Worm (Caenorhabditis elegans) whole organism, young adult: ENCODE measurements around the gene rab-14.

Experiments used
- F23B12.7 ChIP-seq: sonication (generic microtip); optimal IDR thresholded peaks from 2 replicates; lab custom pipeline; 2017; ENCODE audit warnings: missing genetic modification characterization, mild to moderate bottlenecking, missing compliant biosample characterization, antibody characterized with exemption, moderate library complexity; ENCODE audit not compliant: insufficient read depth
- F37B4.10 ChIP-seq: fragments of 200-800 bp; sonication (Bioruptor generic); IDR thresholded peaks from 2 replicates; pipeline ENCODE4 v1.3.6; 2022; ENCODE audit warnings: missing genetic modification characterization, missing compliant biosample characterization
- F55B11.4 ChIP-seq: sonication (generic microtip); optimal IDR thresholded peaks from 2 replicates; lab custom pipeline; 2016; ENCODE audit warnings: missing compliant biosample characterization, missing genetic modification characterization, borderline replicate concordance; ENCODE audit not compliant: insufficient read depth
- K12H6.12 ChIP-seq: fragments of 200-800 bp; sonication (Bioruptor generic); optimal IDR thresholded peaks from 2 replicates; lab custom pipeline; 2018; ENCODE audit warnings: mild to moderate bottlenecking, missing genetic modification characterization, missing compliant biosample characterization
- Y53G8AR.9 ChIP-seq: fragments of 200-800 bp; sonication (Bioruptor generic); conservative IDR thresholded peaks from 2 replicates; pipeline ENCODE4 v1.3.6; 2022; ENCODE audit warnings: missing genetic modification reagents, missing genetic modification characterization, missing compliant biosample characterization
- Y79H2A.3 ChIP-seq: fragments of 200-800 bp; sonication (Bioruptor generic); conservative IDR thresholded peaks from 2 replicates; pipeline ENCODE4 v1.3.6; 2022; ENCODE audit warnings: missing genetic modification reagents, missing genetic modification characterization, missing compliant biosample characterization
- ZK185.1 ChIP-seq: sonication (generic microtip); optimal IDR thresholded peaks from 2 replicates; lab custom pipeline; 2016; ENCODE audit warnings: mild to moderate bottlenecking, missing genetic modification characterization, missing compliant biosample characterization; ENCODE audit not compliant: poor library complexity, severe bottlenecking
- akir-1 ChIP-seq: fragments of 200-800 bp; sonication (Bioruptor generic); optimal IDR thresholded peaks from 2 replicates; lab custom pipeline; 2018; ENCODE audit warnings: mild to moderate bottlenecking, missing genetic modification characterization, moderate library complexity, missing compliant biosample characterization
- aptf-2 ChIP-seq: fragments of 200-800 bp; sonication (Bioruptor generic); conservative IDR thresholded peaks from 2 replicates; pipeline ENCODE4 v1.3.6; 2022; ENCODE audit warnings: missing genetic modification reagents, missing genetic modification characterization, missing compliant biosample characterization
- aptf-3 ChIP-seq: fragments of 200-800 bp; sonication (Bioruptor generic); IDR thresholded peaks from 2 replicates; pipeline ENCODE4 v1.3.6; 2022; ENCODE audit warnings: missing genetic modification characterization, missing compliant biosample characterization
- atf-7 ChIP-seq: sonication (generic microtip); optimal IDR thresholded peaks from 2 replicates; lab custom pipeline; 2017; ENCODE audit warnings: mild to moderate bottlenecking, missing genetic modification characterization, missing compliant biosample characterization
- athp-1 ChIP-seq: sonication (generic microtip); optimal IDR thresholded peaks from 2 replicates; lab custom pipeline; 2017; ENCODE audit warnings: mild to moderate bottlenecking, missing genetic modification characterization, missing compliant biosample characterization
- attf-3 ChIP-seq: fragments of 200-800 bp; sonication (Bioruptor generic); conservative IDR thresholded peaks from 2 replicates; pipeline ENCODE4 v1.3.6; 2022; ENCODE audit warnings: missing genetic modification reagents, missing genetic modification characterization, missing compliant biosample characterization
- attf-5 ChIP-seq: fragments of 200-800 bp; sonication (Bioruptor generic); optimal IDR thresholded peaks from 2 replicates; lab custom pipeline; 2018; ENCODE audit warnings: mild to moderate bottlenecking, missing genetic modification characterization, missing compliant biosample characterization
- bed-2 ChIP-seq: fragments of 200-800 bp; sonication (Bioruptor generic); IDR thresholded peaks from 2 replicates; pipeline ENCODE4 v1.3.6; 2022; ENCODE audit warnings: missing genetic modification reagents, missing genetic modification characterization, missing compliant biosample characterization
- cebp-1 ChIP-seq, 2 experiments: fragments of 200-800 bp in 1 of 2; sonication (Bioruptor generic) in 1 of 2; sonication (generic microtip) in 1 of 2; IDR thresholded peaks in 1 of 2; optimal IDR thresholded peaks in 1 of 2; 2 replicates each; pipeline versions ENCODE4 v1.3.6 to Lab custom; 2017 to 2022; ENCODE audit warnings: missing compliant biosample characterization in 2 of 2, missing genetic modification characterization in 2 of 2, mild to moderate bottlenecking in 1 of 2, missing genetic modification reagents in 1 of 2, moderate library complexity in 1 of 2
- ceh-40 ChIP-seq: fragments of 200-800 bp; sonication (Bioruptor generic); IDR thresholded peaks from 2 replicates; pipeline ENCODE4 v1.3.6; 2022; ENCODE audit warnings: missing genetic modification characterization, missing compliant biosample characterization
- dox-1 ChIP-seq: fragments of 200-800 bp; sonication (Bioruptor generic); IDR thresholded peaks from 2 replicates; pipeline ENCODE4 v1.3.6; 2022; ENCODE audit warnings: missing genetic modification reagents, missing genetic modification characterization, missing compliant biosample characterization
- dpff-1 ChIP-seq: sonication (generic microtip); optimal IDR thresholded peaks from 2 replicates; lab custom pipeline; 2017; ENCODE audit warnings: mild to moderate bottlenecking, missing genetic modification characterization, missing compliant biosample characterization
- egl-44 ChIP-seq: fragments of 200-800 bp; sonication (Bioruptor generic); IDR thresholded peaks from 2 replicates; pipeline ENCODE4 v1.3.6; 2022; ENCODE audit warnings: missing genetic modification reagents, missing genetic modification characterization, missing compliant biosample characterization
- fkh-3 ChIP-seq: sonication (generic microtip); optimal IDR thresholded peaks from 2 replicates; lab custom pipeline; 2016; ENCODE audit warnings: mild to moderate bottlenecking, missing genetic modification characterization, missing compliant biosample characterization
- hlh-26 ChIP-seq: fragments of 200-800 bp; sonication (Bioruptor generic); conservative IDR thresholded peaks from 2 replicates; pipeline ENCODE4 v1.3.6; 2022; ENCODE audit warnings: missing genetic modification reagents, missing genetic modification characterization, missing compliant biosample characterization
- let-607 ChIP-seq, 2 experiments: fragments of 200-800 bp in 1 of 2; sonication (Bioruptor generic) in 1 of 2; sonication (generic microtip) in 1 of 2; optimal IDR thresholded peaks; 2 replicates each; lab custom pipeline; 2016 to 2018; ENCODE audit warnings: mild to moderate bottlenecking in 2 of 2, missing compliant biosample characterization in 2 of 2, missing genetic modification characterization in 2 of 2, moderate library complexity in 2 of 2, missing genotype in 1 of 2
- lin-26 ChIP-seq: fragments of 200-800 bp; sonication (Bioruptor generic); IDR thresholded peaks from 2 replicates; pipeline ENCODE4 v1.3.6; 2022; ENCODE audit warnings: missing genetic modification reagents, missing genetic modification characterization, missing compliant biosample characterization
- lin-54 ChIP-seq: fragments of 200-800 bp; sonication (Bioruptor generic); optimal IDR thresholded peaks from 2 replicates; lab custom pipeline; 2018; ENCODE audit warnings: mild to moderate bottlenecking, missing genetic modification characterization, missing compliant biosample characterization
- madf-3 ChIP-seq: fragments of 200-800 bp; sonication (Bioruptor generic); IDR thresholded peaks from 2 replicates; pipeline ENCODE4 v1.3.6; 2022; ENCODE audit warnings: missing genetic modification reagents, missing genetic modification characterization, missing compliant biosample characterization
- mcd-1 ChIP-seq: fragments of 200-800 bp; sonication (Bioruptor generic); IDR thresholded peaks from 2 replicates; pipeline ENCODE4 v1.3.6; 2022; ENCODE audit warnings: missing genetic modification reagents, missing genetic modification characterization, missing compliant biosample characterization
- mxl-1 ChIP-seq: sonication (generic microtip); optimal IDR thresholded peaks from 2 replicates; lab custom pipeline; 2016; ENCODE audit warnings: missing genetic modification characterization, missing compliant biosample characterization
- nfya-1 ChIP-seq: sonication (generic microtip); optimal IDR thresholded peaks from 2 replicates; lab custom pipeline; 2017; ENCODE audit warnings: antibody characterized with exemption, missing compliant biosample characterization, missing genetic modification characterization, borderline replicate concordance; ENCODE audit not compliant: insufficient read depth
- nhr-27 ChIP-seq: fragments of 200-800 bp; sonication (Bioruptor generic); optimal IDR thresholded peaks from 2 replicates; lab custom pipeline; 2018; ENCODE audit warnings: mild to moderate bottlenecking, missing genetic modification characterization, moderate library complexity, missing compliant biosample characterization
- nhr-80 ChIP-seq: sonication (generic microtip); optimal IDR thresholded peaks from 2 replicates; lab custom pipeline; 2016; ENCODE audit warnings: missing genetic modification characterization, missing compliant biosample characterization
- pbrm-1 ChIP-seq: fragments of 200-800 bp; sonication (Bioruptor generic); IDR thresholded peaks from 2 replicates; pipeline ENCODE4 v1.3.6; 2022; ENCODE audit warnings: missing genetic modification reagents, missing genetic modification characterization, missing compliant biosample characterization
- rec-8 ChIP-seq, 2 experiments: sonication (generic microtip); optimal IDR thresholded peaks; 2 replicates each; lab custom pipeline; 2016; ENCODE audit warnings: mild to moderate bottlenecking in 2 of 2, missing genetic modification characterization in 2 of 2, missing genetic modification reagents in 2 of 2, missing genotype in 2 of 2, missing biosample characterization in 1 of 2, missing compliant biosample characterization in 1 of 2, moderate library complexity in 1 of 2
- sea-2 ChIP-seq: fragments of 200-800 bp; sonication (Bioruptor generic); IDR thresholded peaks from 2 replicates; pipeline ENCODE4 v1.3.6; 2022; ENCODE audit warnings: missing genetic modification characterization, missing compliant biosample characterization
- snpc-1.1 ChIP-seq: sonication (generic microtip); optimal IDR thresholded peaks from 2 replicates; lab custom pipeline; 2017; ENCODE audit warnings: missing genetic modification characterization, mild to moderate bottlenecking, missing compliant biosample characterization, antibody characterized with exemption, moderate library complexity, missing genotype, missing genetic modification reagents; ENCODE audit not compliant: insufficient read depth
- snpc-3.4 ChIP-seq: sonication (generic microtip); optimal IDR thresholded peaks from 2 replicates; lab custom pipeline; 2017; ENCODE audit warnings: missing genetic modification characterization, mild to moderate bottlenecking, missing compliant biosample characterization, antibody characterized with exemption, moderate library complexity, missing genotype, missing genetic modification reagents
- snpc-4 ChIP-seq, 5 experiments: fragments of 150-350 bp in 1 of 5; sonication (generic microtip) in 4 of 5; optimal IDR thresholded peaks; 2 replicates each; lab custom pipeline; 2014 to 2018; ENCODE audit warnings: missing genetic modification characterization in 5 of 5, missing biosample characterization in 3 of 5, antibody characterized with exemption in 2 of 5, mild to moderate bottlenecking in 2 of 5, missing compliant biosample characterization in 2 of 5, missing genotype in 2 of 5, moderate library complexity in 2 of 5, missing genetic modification reagents in 1 of 5
- somi-1 ChIP-seq: fragments of 200-800 bp; sonication (Bioruptor generic); optimal IDR thresholded peaks from 2 replicates; lab custom pipeline; 2018; ENCODE audit warnings: mild to moderate bottlenecking, missing genetic modification characterization, missing compliant biosample characterization
- tbx-9 ChIP-seq: sonication (generic microtip); optimal IDR thresholded peaks from 2 replicates; lab custom pipeline; 2016; ENCODE audit warnings: borderline replicate concordance, missing genetic modification characterization, inconsistent platforms, missing compliant biosample characterization
- tlf-1 ChIP-seq: fragments of 200-800 bp; sonication (Bioruptor generic); optimal IDR thresholded peaks from 2 replicates; lab custom pipeline; 2018; ENCODE audit warnings: mild to moderate bottlenecking, missing genetic modification characterization, missing compliant biosample characterization
- unc-62 ChIP-seq: fragments of 150-350 bp; optimal IDR thresholded peaks from 2 replicates; lab custom pipeline; 2014; ENCODE audit warnings: missing biosample characterization, missing genetic modification reagents, missing genetic modification characterization
- ztf-22 ChIP-seq: fragments of 200-800 bp; sonication (Bioruptor generic); optimal IDR thresholded peaks from 2 replicates; lab custom pipeline; 2018; ENCODE audit warnings: mild to moderate bottlenecking, missing genetic modification characterization, moderate library complexity, missing compliant biosample characterization
- ztf-26 ChIP-seq: sonication (generic microtip); optimal IDR thresholded peaks from 2 replicates; lab custom pipeline; 2017; ENCODE audit warnings: missing genetic modification characterization, missing compliant biosample characterization
- ztf-28 ChIP-seq: fragments of 200-800 bp; sonication (Bioruptor generic); IDR thresholded peaks from 2 replicates; pipeline ENCODE4 v1.3.6; 2022; ENCODE audit warnings: missing genetic modification reagents, missing genetic modification characterization, missing compliant biosample characterization
- ztf-6 ChIP-seq: fragments of 200-800 bp; sonication (Bioruptor generic); IDR thresholded peaks from 2 replicates; pipeline ENCODE4 v1.3.6; 2022; ENCODE audit warnings: missing genetic modification reagents, missing genetic modification characterization, missing compliant biosample characterization

The rab-14 gene

DNA sequence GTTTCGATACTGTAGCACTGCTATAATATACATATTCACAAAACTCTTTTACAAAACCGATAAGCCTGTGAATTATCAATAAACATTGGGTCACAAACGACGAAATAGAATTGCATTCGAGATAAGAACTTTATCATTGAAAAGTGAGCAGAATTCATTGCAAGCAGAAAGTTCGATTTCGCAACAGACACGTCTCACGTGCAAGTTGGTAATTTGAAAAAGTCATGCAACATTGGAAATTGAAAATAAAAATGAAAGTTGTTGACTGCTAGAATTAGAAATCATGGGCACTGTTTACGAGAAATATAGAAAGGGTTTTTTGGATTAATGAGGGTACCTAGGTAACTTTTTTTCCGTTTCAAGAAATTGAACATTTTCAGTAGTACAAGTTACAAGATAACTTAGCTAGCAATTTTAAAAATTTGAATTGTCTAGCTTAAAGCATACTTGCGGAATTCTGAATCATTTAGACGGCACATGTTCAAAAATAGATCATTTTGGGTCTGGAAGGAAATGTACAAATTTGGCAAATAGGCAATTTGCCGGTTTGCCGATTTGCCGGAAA is 4.2 kb upstream of the rab-14 start (continued):
- TF ChIP-seq madf-3 (GFP tag; lab: Robert Waterston, UW), result 0 out of 2 replicates have a peak, but pooled peaks have one; percentile 64
- TF ChIP-seq snpc-4 (GFP tag; optimal IDR thresholded peaks at IDR 0.05; lab: Kevin White, UChicago), result no peak
- peak in 3 of 4 experiments; percentile 35 to 66 (median 41) for TF ChIP-seq snpc-4 (tag; optimal IDR thresholded peaks at IDR 0.05; lab: Kevin White, UChicago)
- TF ChIP-seq F37B4.10 (GFP tag; lab: Robert Waterston, UW), result no peak
- no peak for TF ChIP-seq fkh-3 (tag; lab: Kevin White, UChicago)
- TF ChIP-seq ceh-40 (GFP tag; lab: Robert Waterston, UW), result no peak
- no peak for TF ChIP-seq aptf-3 (GFP tag; lab: Robert Waterston, UW)
- TF ChIP-seq F23B12.7 (tag; lab: Kevin White, UChicago), result peak; percentile 20
- TF ChIP-seq unc-62 (GFP tag; lab: Kevin White, UChicago), result peak; percentile 49
- peak; percentile 15 for TF ChIP-seq ztf-26
- TF ChIP-seq nhr-27, result no peak
- peak; percentile 15 for TF ChIP-seq lin-54 (GFP tag; lab: Kevin White, UChicago)
- TF ChIP-seq cebp-1 (GFP tag; IDR thresholded peaks at IDR 0.05; lab: Robert Waterston, UW), result peak; percentile 99
- peak; percentile 99 for TF ChIP-seq cebp-1 (tag; optimal IDR thresholded peaks at IDR 0.05; lab: Kevin White, UChicago)
- peak; percentile 53 for TF ChIP-seq dox-1
- TF ChIP-seq Y79H2A.3 (GFP tag; lab: Robert Waterston, UW), result no peak
- no peak for TF ChIP-seq bed-2 (GFP tag; lab: Robert Waterston, UW)
- TF ChIP-seq akir-1, result no peak
- 0 out of 2 replicates have a peak, but pooled peaks have one; percentile 66 for TF ChIP-seq Y53G8AR.9 (GFP tag; lab: Robert Waterston, UW)
- no peak for TF ChIP-seq lin-26
- TF ChIP-seq hlh-26, result no peak
- TF ChIP-seq ztf-6 (GFP tag; lab: Robert Waterston, UW), result no peak
- TF ChIP-seq snpc-1.1 (tag; lab: Kevin White, UChicago), result no peak
- no peak for TF ChIP-seq tbx-9
- peak; percentile 59 for TF ChIP-seq attf-5 (GFP tag; lab: Kevin White, UChicago)
- TF ChIP-seq ZK185.1 (tag; lab: Kevin White, UChicago), result peak; percentile 7
- TF ChIP-seq nfya-1 (tag; lab: Kevin White, UChicago), result no peak
- no peak for TF ChIP-seq attf-3 (GFP tag; lab: Robert Waterston, UW)
- no peak for TF ChIP-seq ztf-28
- TF ChIP-seq F55B11.4 (tag; lab: Kevin White, UChicago), result no peak
- TF ChIP-seq pbrm-1 (GFP tag; lab: Robert Waterston, UW), result 0 out of 2 replicates have a peak, but pooled peaks have one; percentile 41
- TF ChIP-seq athp-1 (tag; lab: Kevin White, UChicago), result no peak
- TF ChIP-seq mcd-1 (GFP tag; lab: Robert Waterston, UW), result no peak
- TF ChIP-seq tlf-1 (GFP tag; lab: Kevin White, UChicago), result peak; percentile 46
- no peak for TF ChIP-seq rec-8 (tag; optimal IDR thresholded peaks at IDR 0.05; lab: Kevin White, UChicago)
- TF ChIP-seq sea-2 (GFP tag; lab: Robert Waterston, UW), result no peak
- no peak for TF ChIP-seq dpff-1 (tag; lab: Kevin White, UChicago)
- no peak for TF ChIP-seq mxl-1 (tag; lab: Kevin White, UChicago)
- no peak for TF ChIP-seq somi-1 (GFP tag; lab: Kevin White, UChicago)
- TF ChIP-seq let-607 (tag; optimal IDR thresholded peaks at IDR 0.05; lab: Kevin White, UChicago), result peak; percentile 59 to 72
- 0 out of 2 replicates have a peak, but pooled peaks have one; percentile 28 for TF ChIP-seq egl-44
- TF ChIP-seq nhr-80 (tag; lab: Kevin White, UChicago), result peak; percentile 98
- peak; percentile 77 for TF ChIP-seq ztf-22
- TF ChIP-seq atf-7 (tag; lab: Kevin White, UChicago), result peak; percentile 71
- no peak for TF ChIP-seq snpc-3.4 (tag; lab: Kevin White, UChicago)
- peak; percentile 38 for TF ChIP-seq K12H6.12 (tag; lab: Kevin White, UChicago)
- TF ChIP-seq aptf-2 (GFP tag; lab: Robert Waterston, UW), result no peak
